Fruit fly (Drosophila melanogaster) S2 (cell line): ENCODE results near the gene Dtg.
A peak's percentile ranks its signal among the peaks of the same experiment; 100 is the strongest.

ENCODE experiments used
- CG8478 ChIP-seq: fragments of >200 bp; optimal IDR thresholded peaks from 2 replicates; lab custom pipeline; 2018
- CTCF ChIP-seq, 2 experiments: fragments of >200 bp; optimal IDR thresholded peaks; 2 replicates each; lab custom pipeline; 2018

DNA sequence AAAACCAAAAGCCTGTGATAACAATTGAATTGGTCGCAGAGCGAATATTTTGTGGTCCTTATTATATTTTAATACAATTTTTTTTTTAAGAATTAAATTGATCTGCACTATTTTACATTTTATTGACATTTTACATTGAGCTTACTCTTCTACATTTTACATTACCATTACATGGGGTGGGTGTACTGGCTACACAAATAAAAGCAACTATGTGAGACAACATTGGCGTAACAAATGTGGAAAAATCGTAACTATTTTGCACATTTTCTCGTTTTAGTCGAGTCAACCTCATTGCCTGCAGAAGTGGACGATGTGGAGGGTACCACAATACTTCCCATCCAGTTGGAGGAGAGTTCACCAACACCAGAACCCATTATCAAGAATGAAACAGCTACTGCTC, 2.7 kb downstream of the Dtg start:
- TF ChIP-seq CG8478 (lab: Kevin White, UChicago) = no peak
- TF ChIP-seq CTCF (optimal IDR thresholded peaks at IDR 0.05; lab: Kevin White, UChicago) = peak; percentile 67 to 77
